Fruit fly (Drosophila melanogaster) whole organism, embryonic: Measurements from ENCODE around the gene CG1309.

Experiments
- Adf1 ChIP-seq: fragments of 200-800 bp; sonication (Bioruptor generic); IDR thresholded peaks from 2 replicates; pipeline ENCODE4 v1.3.6; 2022; ENCODE audit warnings: missing biosample characterization, missing genetic modification characterization
- Asciz ChIP-seq: fragments of 200-800 bp; sonication (Bioruptor generic); optimal IDR thresholded peaks from 2 replicates; lab custom pipeline; 2017; ENCODE audit warnings: missing biosample characterization, mild to moderate bottlenecking, missing genetic modification characterization, missing genetic modification reagents
- Atf6 ChIP-seq: fragments of 200-800 bp; sonication (Bioruptor generic); IDR thresholded peaks from 2 replicates; pipeline ENCODE4 v1.3.6; 2022; ENCODE audit warnings: missing biosample characterization, missing genetic modification characterization
- Bdp1 ChIP-seq: fragments of 200-800 bp; sonication (Bioruptor generic); optimal IDR thresholded peaks from 3 replicates; lab custom pipeline; 2016; ENCODE audit warnings: missing biosample characterization, missing genetic modification characterization
- CG10147 ChIP-seq: fragments of 200-800 bp; sonication (Bioruptor generic); optimal IDR thresholded peaks from 2 replicates; lab custom pipeline; 2019; ENCODE audit warnings: missing biosample characterization, mild to moderate bottlenecking, missing genetic modification characterization, moderate library complexity
- CG10267 ChIP-seq: fragments of 200-800 bp; sonication (Bioruptor generic); optimal IDR thresholded peaks from 2 replicates; lab custom pipeline; 2018; ENCODE audit warnings: missing biosample characterization, mild to moderate bottlenecking, missing genetic modification characterization, moderate library complexity
- CG10321 ChIP-seq: fragments of 200-800 bp; sonication (Bioruptor generic); IDR thresholded peaks from 2 replicates; pipeline ENCODE4 v1.3.6; 2022; ENCODE audit warnings: missing biosample characterization, missing genetic modification characterization
- CG10959 ChIP-seq: fragments of 200-800 bp; sonication (Bioruptor generic); IDR thresholded peaks from 2 replicates; pipeline ENCODE4 v1.3.6; 2022; ENCODE audit warnings: missing biosample characterization, missing genetic modification characterization
- CG11456 ChIP-seq: fragments of 200-800 bp; sonication (Bioruptor generic); IDR thresholded peaks from 3 replicates; pipeline ENCODE4 v1.3.6; 2022; ENCODE audit warnings: missing biosample characterization, missing genetic modification characterization
- CG11696 ChIP-seq: fragments of 200-800 bp; sonication (Bioruptor generic); IDR thresholded peaks from 2 replicates; pipeline ENCODE4 v1.3.6; 2022; ENCODE audit warnings: missing biosample characterization, missing genetic modification characterization
- CG12071 ChIP-seq: fragments of 200-800 bp; sonication (Bioruptor generic); optimal IDR thresholded peaks from 3 replicates; lab custom pipeline; 2018; ENCODE audit warnings: missing biosample characterization, mild to moderate bottlenecking, missing genetic modification characterization
- CG13287 ChIP-seq: fragments of 200-800 bp; sonication (Bioruptor generic); IDR thresholded peaks from 2 replicates; pipeline ENCODE4 v1.3.6; 2022; ENCODE audit warnings: missing biosample characterization, missing genetic modification characterization; ENCODE audit not compliant: partially characterized antibody
- CG14441 ChIP-seq: fragments of 200-800 bp; sonication (Bioruptor generic); IDR thresholded peaks from 2 replicates; pipeline ENCODE4 v1.3.6; 2022; ENCODE audit warnings: missing biosample characterization, missing genetic modification characterization
- CG14860 ChIP-seq: fragments of 200-800 bp; sonication (Bioruptor generic); IDR thresholded peaks from 3 replicates; pipeline ENCODE4 v1.3.6; 2022; ENCODE audit warnings: missing biosample characterization, missing genetic modification characterization; ENCODE audit not compliant: partially characterized antibody
- CG15601 ChIP-seq: fragments of 200-800 bp; sonication (Bioruptor generic); optimal IDR thresholded peaks from 3 replicates; lab custom pipeline; 2019; ENCODE audit warnings: missing biosample characterization, mild to moderate bottlenecking, missing genetic modification characterization, moderate library complexity
- CG1647 ChIP-seq: fragments of 200-800 bp; sonication (Bioruptor generic); optimal IDR thresholded peaks from 3 replicates; lab custom pipeline; 2016; ENCODE audit warnings: missing biosample characterization, missing genetic modification characterization
- CG18764 ChIP-seq: fragments of 200-800 bp; sonication (Bioruptor generic); optimal IDR thresholded peaks from 3 replicates; lab custom pipeline; 2016; ENCODE audit warnings: missing biosample characterization, missing genetic modification characterization
- CG2712 ChIP-seq: fragments of 200-800 bp; optimal IDR thresholded peaks from 3 replicates; lab custom pipeline; 2019; ENCODE audit warnings: missing biosample characterization, mild to moderate bottlenecking, missing genetic modification characterization, moderate library complexity
- CG5953 ChIP-seq: fragments of 200-800 bp; sonication (Bioruptor generic); IDR thresholded peaks from 2 replicates; pipeline ENCODE4 v1.3.6; 2022; ENCODE audit warnings: missing biosample characterization, missing genetic modification characterization
- CG6175 ChIP-seq: fragments of 200-800 bp; sonication (Bioruptor generic); IDR thresholded peaks from 3 replicates; pipeline ENCODE4 v1.3.6; 2022; ENCODE audit warnings: missing biosample characterization, missing genetic modification characterization
- CG7357 ChIP-seq: fragments of 200-800 bp; sonication (Bioruptor generic); IDR thresholded peaks from 3 replicates; pipeline ENCODE4 v1.3.6; 2022; ENCODE audit warnings: missing biosample characterization, missing genetic modification characterization
- Chrac-16 ChIP-seq: fragments of 200-800 bp; sonication (Bioruptor generic); optimal IDR thresholded peaks from 3 replicates; lab custom pipeline; 2016; ENCODE audit warnings: missing biosample characterization, missing genetic modification characterization
- CrebB ChIP-seq: fragments of 200-800 bp; sonication (Bioruptor generic); optimal IDR thresholded peaks from 3 replicates; lab custom pipeline; 2018; ENCODE audit warnings: missing biosample characterization, mild to moderate bottlenecking, missing genetic modification characterization
- Fer2 ChIP-seq: fragments of 200-800 bp; sonication (Bioruptor generic); optimal IDR thresholded peaks from 2 replicates; lab custom pipeline; 2018; ENCODE audit warnings: missing biosample characterization, mild to moderate bottlenecking, missing genetic modification characterization, moderate library complexity
- Fer3 ChIP-seq: fragments of 200-800 bp; sonication (Bioruptor generic); optimal IDR thresholded peaks from 2 replicates; lab custom pipeline; 2018; ENCODE audit warnings: missing biosample characterization, mild to moderate bottlenecking, missing genetic modification characterization, moderate library complexity
- HLH3B ChIP-seq: fragments of 200-800 bp; sonication (Bioruptor generic); IDR thresholded peaks from 2 replicates; pipeline ENCODE4 v1.3.6; 2022; ENCODE audit warnings: missing biosample characterization, missing genetic modification characterization
- Optix ChIP-seq: fragments of 200-800 bp; sonication (Bioruptor generic); IDR thresholded peaks from 3 replicates; pipeline ENCODE4 v1.3.6; 2022; ENCODE audit warnings: missing biosample characterization, missing genetic modification characterization
- Usf ChIP-seq: fragments of 200-800 bp; sonication (Bioruptor generic); optimal IDR thresholded peaks from 2 replicates; lab custom pipeline; 2017; ENCODE audit warnings: missing genotype, missing biosample characterization, missing genetic modification characterization
- YL-1 ChIP-seq: fragments of 200-800 bp; sonication (Bioruptor generic); optimal IDR thresholded peaks from 3 replicates; lab custom pipeline; 2017; ENCODE audit warnings: missing biosample characterization, mild to moderate bottlenecking, missing genetic modification characterization
- cas ChIP-seq: fragments of 200-800 bp; sonication (Bioruptor generic); IDR thresholded peaks from 2 replicates; pipeline ENCODE4 v1.3.6; 2022; ENCODE audit warnings: missing biosample characterization, missing genetic modification characterization
- dm ChIP-seq: fragments of 200-800 bp; sonication (Bioruptor generic); optimal IDR thresholded peaks from 3 replicates; lab custom pipeline; 2016; ENCODE audit warnings: missing biosample characterization, missing genetic modification characterization
- dmrt99B ChIP-seq: fragments of 200-800 bp; sonication (Bioruptor generic); optimal IDR thresholded peaks from 2 replicates; lab custom pipeline; 2018; ENCODE audit warnings: missing biosample characterization, mild to moderate bottlenecking, missing genetic modification characterization, moderate library complexity
- eve ChIP-seq, 2 experiments: fragments of >200 bp; optimal IDR thresholded peaks; 2 replicates each; lab custom pipeline; 2017; ENCODE audit warnings: missing biosample characterization in 2 of 2, missing genetic modification characterization in 2 of 2
- fu2 ChIP-seq: fragments of 200-800 bp; sonication (Bioruptor generic); optimal IDR thresholded peaks from 2 replicates; lab custom pipeline; 2016; ENCODE audit warnings: missing biosample characterization, missing genetic modification characterization
- gcm ChIP-seq: fragments of 200-800 bp; sonication (Bioruptor generic); optimal IDR thresholded peaks from 2 replicates; lab custom pipeline; 2019; ENCODE audit warnings: missing biosample characterization, mild to moderate bottlenecking, missing genetic modification characterization, moderate library complexity
- gem ChIP-seq: fragments of 200-800 bp; sonication (Bioruptor generic); optimal IDR thresholded peaks from 2 replicates; lab custom pipeline; 2019; ENCODE audit warnings: missing biosample characterization, mild to moderate bottlenecking, missing genetic modification characterization, moderate library complexity
- gfzf ChIP-seq: fragments of 200-800 bp; sonication (Bioruptor generic); optimal IDR thresholded peaks from 2 replicates; lab custom pipeline; 2016; ENCODE audit warnings: missing biosample characterization, mild to moderate bottlenecking, missing genetic modification characterization, moderate library complexity
- grn ChIP-seq: fragments of 200-800 bp; sonication (Bioruptor generic); optimal IDR thresholded peaks from 3 replicates; lab custom pipeline; 2017; ENCODE audit warnings: missing biosample characterization, missing genetic modification characterization
- gro ChIP-seq: fragments of 200-800 bp; sonication (Bioruptor generic); optimal IDR thresholded peaks from 2 replicates; lab custom pipeline; 2016; ENCODE audit warnings: missing biosample characterization, missing genetic modification characterization
- ken ChIP-seq: fragments of 200-800 bp; sonication (Bioruptor generic); IDR thresholded peaks from 3 replicates; pipeline ENCODE4 v1.3.6; 2022; ENCODE audit warnings: missing biosample characterization, missing genetic modification characterization
- knrl ChIP-seq: fragments of 200-800 bp; sonication (Bioruptor generic); IDR thresholded peaks from 3 replicates; pipeline ENCODE4 v1.3.6; 2022; ENCODE audit warnings: missing biosample characterization, missing genetic modification characterization; ENCODE audit not compliant: partially characterized antibody
- nerfin-1 ChIP-seq: fragments of 200-800 bp; sonication (Bioruptor generic); optimal IDR thresholded peaks from 3 replicates; lab custom pipeline; 2019; ENCODE audit warnings: missing biosample characterization, mild to moderate bottlenecking, missing genetic modification characterization, moderate library complexity
- phol ChIP-seq: fragments of 200-800 bp; sonication (Bioruptor generic); optimal IDR thresholded peaks from 3 replicates; lab custom pipeline; 2018; ENCODE audit warnings: missing biosample characterization, mild to moderate bottlenecking, missing genetic modification characterization, moderate library complexity
- repo ChIP-seq: fragments of 200-800 bp; sonication (Bioruptor generic); optimal IDR thresholded peaks from 2 replicates; lab custom pipeline; 2016; ENCODE audit warnings: missing biosample characterization, missing genetic modification characterization
- sima ChIP-seq: fragments of 200-800 bp; sonication (Bioruptor generic); optimal IDR thresholded peaks from 2 replicates; lab custom pipeline; 2016; ENCODE audit warnings: missing biosample characterization, missing genetic modification characterization
- sr ChIP-seq: fragments of 200-800 bp; sonication (Bioruptor generic); IDR thresholded peaks from 3 replicates; pipeline ENCODE4 v1.3.6; 2022; ENCODE audit warnings: missing biosample characterization, missing genetic modification characterization
- ssp ChIP-seq: fragments of 200-800 bp; sonication (Bioruptor generic); IDR thresholded peaks from 2 replicates; pipeline ENCODE4 v1.3.6; 2022; ENCODE audit warnings: missing biosample characterization, missing genetic modification characterization
- unc-4 ChIP-seq: fragments of 200-800 bp; sonication (Bioruptor generic); IDR thresholded peaks from 2 replicates; pipeline ENCODE4 v1.3.6; 2022; ENCODE audit warnings: missing biosample characterization, missing genetic modification characterization; ENCODE audit not compliant: partially characterized antibody
- vfl ChIP-seq: fragments of 200-800 bp; sonication (Bioruptor generic); optimal IDR thresholded peaks from 2 replicates; lab custom pipeline; 2016; ENCODE audit warnings: missing biosample characterization, missing genetic modification characterization

The CG1309 gene

dm6 chr3L:4283428-4284089, 24.3 kb downstream of the CG1309 start, which contains the start of the genes srw and CG1316 (continued):
- TF ChIP-seq eve (GFP tag; optimal IDR thresholded peaks at IDR 0.05; lab: Kevin White, UChicago) = no peak
- TF ChIP-seq phol (tag; lab: Kevin White, UChicago) = peak; percentile 15

dm6 chr3L:4286784-4287183, 27.6 kb downstream of the CG1309 start, which contains the start of gene TfIIEbeta:
Gene TfIIEbeta, plus strand, starts transcription at chr3L:4287038.
- no peak for TF ChIP-seq CG10321 (GFP tag; lab: Robert Waterston, UW)
- TF ChIP-seq Adf1 (GFP tag; lab: Robert Waterston, UW) = no peak; the same call in 1 of the 2 replicates
- no peak for TF ChIP-seq CG6175 (GFP tag; lab: Robert Waterston, UW)
- TF ChIP-seq CG15601 (tag; lab: Kevin White, UChicago) = peak; percentile 18
- no peak for TF ChIP-seq cas
- TF ChIP-seq CG2712 (tag; lab: Kevin White, UChicago) = peak; percentile 32
- no peak for TF ChIP-seq ssp (GFP tag; lab: Robert Waterston, UW)
- TF ChIP-seq YL-1 = peak; percentile 61
- TF ChIP-seq Asciz (GFP tag; lab: Kevin White, UChicago) = peak; percentile 28
- TF ChIP-seq CG13287 (GFP tag; lab: Robert Waterston, UW) = peak; percentile 46; the same call in 1 of the 2 replicates
- no peak for TF ChIP-seq unc-4 (GFP tag; lab: Robert Waterston, UW)
- TF ChIP-seq knrl (GFP tag; lab: Robert Waterston, UW) = peak; percentile 33; the same call in 1 of the 3 replicates
- TF ChIP-seq CG11456 = no peak
- no peak for TF ChIP-seq nerfin-1 (tag; lab: Kevin White, UChicago)
- no peak for TF ChIP-seq Fer2 (tag; lab: Kevin White, UChicago)
- TF ChIP-seq sr (GFP tag; lab: Robert Waterston, UW) = no peak
- TF ChIP-seq CG10147 (GFP tag; lab: Kevin White, UChicago) = no peak
- no peak for TF ChIP-seq Chrac-16 (GFP tag; lab: Kevin White, UChicago)
- TF ChIP-seq sima = no peak
- no peak for TF ChIP-seq gem
- TF ChIP-seq CG14441 (GFP tag; lab: Robert Waterston, UW) = no peak
- no peak for TF ChIP-seq CG11696 (GFP tag; lab: Robert Waterston, UW)
- TF ChIP-seq Fer3 (tag; lab: Kevin White, UChicago) = peak; percentile 46
- no peak for TF ChIP-seq CrebB (tag; lab: Kevin White, UChicago)
- no peak for TF ChIP-seq gfzf (GFP tag; lab: Kevin White, UChicago)
- TF ChIP-seq dmrt99B (tag; lab: Kevin White, UChicago) = no peak
- TF ChIP-seq Bdp1 (GFP tag; lab: Kevin White, UChicago) = no peak
- no peak for TF ChIP-seq vfl (GFP tag; lab: Kevin White, UChicago)
- no peak for TF ChIP-seq Usf (GFP tag; lab: Kevin White, UChicago)
- no peak for TF ChIP-seq ken
- no peak for TF ChIP-seq CG10959 (GFP tag; lab: Robert Waterston, UW)
- no peak for TF ChIP-seq CG12071 (GFP tag; lab: Kevin White, UChicago)
- no peak for TF ChIP-seq CG1647
- TF ChIP-seq Optix (GFP tag; lab: Robert Waterston, UW) = no peak
- TF ChIP-seq CG14860 (GFP tag; lab: Robert Waterston, UW) = no peak
- TF ChIP-seq HLH3B (GFP tag; lab: Robert Waterston, UW) = 0 out of 2 replicates have a peak, but pooled peaks have one; percentile 24
- TF ChIP-seq gro (GFP tag; lab: Kevin White, UChicago) = no peak
- no peak for TF ChIP-seq repo (GFP tag; lab: Kevin White, UChicago)
- no peak for TF ChIP-seq fu2 (GFP tag; lab: Kevin White, UChicago)
- TF ChIP-seq CG5953 (GFP tag; lab: Robert Waterston, UW) = no peak
- no peak for TF ChIP-seq grn
- no peak for TF ChIP-seq CG18764 (GFP tag; lab: Kevin White, UChicago)
- TF ChIP-seq dm = no peak
- no peak for TF ChIP-seq CG7357
- TF ChIP-seq gcm (GFP tag; lab: Kevin White, UChicago) = no peak
- no peak for TF ChIP-seq Atf6 (GFP tag; lab: Robert Waterston, UW)
- peak; percentile 56 for TF ChIP-seq CG10267 (tag; lab: Kevin White, UChicago)
